Worm (Caenorhabditis elegans): Measurements from ENCODE around the gene Y39B6A.5.

ce11 chrV:19189963-19190597 is 31.4 kb upstream of the Y39B6A.5 start, which contains the start of the genes Y39B6A.3 and pph-5:
- no peak for TF ChIP-seq zag-1 (tag; optimal IDR thresholded peaks at IDR 0.05)
- TF ChIP-seq nhr-25 (tag; optimal IDR thresholded peaks at IDR 0.05) = no peak
- no peak for TF ChIP-seq ama-1 (optimal IDR thresholded peaks at IDR 0.05)
- no peak for TF ChIP-seq ceh-82 (tag; optimal IDR thresholded peaks at IDR 0.05)
- no peak for TF ChIP-seq nhr-237 (tag; optimal IDR thresholded peaks at IDR 0.05)
- TF ChIP-seq ztf-4 (tag; optimal IDR thresholded peaks at IDR 0.05) = no peak
- TF ChIP-seq jun-1 (tag; optimal IDR thresholded peaks at IDR 0.05) = no peak
- TF ChIP-seq nhr-76 (tag; optimal IDR thresholded peaks at IDR 0.05) = no peak
- TF ChIP-seq nhr-28 (tag; optimal IDR thresholded peaks at IDR 0.05) = no peak
- no peak for TF ChIP-seq nhr-77 (tag; optimal IDR thresholded peaks at IDR 0.05)
- TF ChIP-seq ceh-28 (tag; optimal IDR thresholded peaks at IDR 0.05) = peak; percentile 0
- TF ChIP-seq unc-62 (GFP tag; optimal IDR thresholded peaks at IDR 0.05) = no peak
- no peak for TF ChIP-seq nhr-43 (tag; optimal IDR thresholded peaks at IDR 0.05; ENCODE audit: poor library complexity, severe bottlenecking)
- peak; percentile 25 for TF ChIP-seq elt-2 (tag; optimal IDR thresholded peaks at IDR 0.05)

Data from whole organism, L3 larva.